Worm (Caenorhabditis elegans): ENCODE results near the gene lin-49.

DNA sequence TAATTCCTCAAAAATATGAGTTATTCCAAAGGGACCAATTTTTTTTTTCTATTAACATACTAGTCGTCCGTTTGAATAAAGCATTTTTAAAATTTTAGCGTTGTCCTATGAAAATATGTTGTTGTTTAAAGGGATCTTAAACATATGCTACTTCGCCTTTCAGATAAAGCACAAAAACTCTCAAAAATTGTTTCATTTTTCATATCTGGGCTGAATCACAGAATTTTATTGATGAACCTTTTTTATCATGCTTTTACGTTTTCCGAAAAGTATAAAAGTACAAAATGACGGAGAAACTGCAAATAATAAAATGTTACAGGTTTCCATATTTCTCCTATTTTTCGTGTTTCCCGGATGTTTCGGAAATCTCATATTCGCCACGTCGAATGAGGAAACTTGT lies 24.7 kb upstream of the lin-49 start, which contains the start of gene clec-181:
- no peak for TF ChIP-seq ztf-29 (GFP tag; IDR thresholded peaks at IDR 0.05)
- no peak for TF ChIP-seq flt-1 (GFP tag; IDR thresholded peaks at IDR 0.05)
- TF ChIP-seq ref-1 (GFP tag; conservative IDR thresholded peaks at IDR 0.05) = no peak
- TF ChIP-seq ztf-23 (GFP tag; IDR thresholded peaks at IDR 0.05) = no peak
- TF ChIP-seq T22C8.4 (GFP tag; IDR thresholded peaks at IDR 0.05) = no peak
- TF ChIP-seq cog-1 (tag; optimal IDR thresholded peaks at IDR 0.05) = no peak
- TF ChIP-seq med-1 (GFP tag; optimal IDR thresholded peaks at IDR 0.05; ENCODE audit: insufficient read depth) = no peak
- no peak for TF ChIP-seq tab-1 (GFP tag; IDR thresholded peaks at IDR 0.05)
- TF ChIP-seq klf-2 (GFP tag; conservative IDR thresholded peaks at IDR 0.05) = no peak

All from whole organism, midembryonic.